Worm (Caenorhabditis elegans) whole organism, early embryonic: ENCODE results near the gene fbxc-53.
"Not testable (repeated sequence)": the region's sequence is repeated elsewhere in the genome, so short reads cannot be mapped to it uniquely, and the experiment has no call there.

ENCODE experiments used
- B0310.2 ChIP-seq: sonication (generic microtip); optimal IDR thresholded peaks from 2 replicates; lab custom pipeline; 2016; ENCODE audit warnings: mild to moderate bottlenecking, missing genetic modification characterization, missing compliant biosample characterization
- F13C5.2 ChIP-seq: sonication (generic microtip); optimal IDR thresholded peaks from 2 replicates; lab custom pipeline; 2017; ENCODE audit warnings: mild to moderate bottlenecking, missing genetic modification characterization, inconsistent platforms, missing compliant biosample characterization
- aly-1 ChIP-seq: sonication (generic microtip); optimal IDR thresholded peaks from 2 replicates; lab custom pipeline; 2016; ENCODE audit warnings: missing genetic modification characterization, missing compliant biosample characterization
- ama-1 ChIP-seq: fragments of 150-350 bp; optimal IDR thresholded peaks from 2 replicates; lab custom pipeline; 2014
- ceh-13 ChIP-seq: fragments of 200-800 bp; sonication (Bioruptor generic); optimal IDR thresholded peaks from 2 replicates; lab custom pipeline; 2018; ENCODE audit warnings: mild to moderate bottlenecking, missing genetic modification characterization, missing compliant biosample characterization
- ceh-36 ChIP-seq: sonication (generic microtip); optimal IDR thresholded peaks from 2 replicates; lab custom pipeline; 2016; ENCODE audit warnings: missing genetic modification characterization, inconsistent platforms, missing compliant biosample characterization
- hnd-1 ChIP-seq: sonication (generic microtip); optimal IDR thresholded peaks from 2 replicates; lab custom pipeline; 2016; ENCODE audit warnings: missing genetic modification characterization, missing compliant biosample characterization
- scrt-1 ChIP-seq: fragments of 200-800 bp; sonication (Bioruptor generic); IDR thresholded peaks from 2 replicates; pipeline ENCODE4 v1.3.6; 2022; ENCODE audit warnings: missing genetic modification characterization, missing compliant biosample characterization
- sea-1 ChIP-seq: fragments of 200-800 bp; sonication (Bioruptor generic); conservative IDR thresholded peaks from 2 replicates; pipeline ENCODE4 v1.3.6; 2022; ENCODE audit warnings: missing genetic modification characterization, missing compliant biosample characterization
- tbx-11 ChIP-seq: fragments of 200-800 bp; sonication (Bioruptor generic); IDR thresholded peaks from 2 replicates; pipeline ENCODE4 v1.3.6; 2022; ENCODE audit warnings: missing genetic modification characterization, missing compliant biosample characterization
- tbx-37 ChIP-seq: fragments of 200-800 bp; sonication (Bioruptor generic); conservative IDR thresholded peaks from 2 replicates; pipeline ENCODE4 v1.3.6; 2022; ENCODE audit warnings: missing genetic modification reagents, missing genetic modification characterization, missing compliant biosample characterization
- tra-4 ChIP-seq: sonication (generic microtip); optimal IDR thresholded peaks from 2 replicates; lab custom pipeline; 2017; ENCODE audit warnings: missing genetic modification characterization, missing compliant biosample characterization

Gene fbxc-53

DNA sequence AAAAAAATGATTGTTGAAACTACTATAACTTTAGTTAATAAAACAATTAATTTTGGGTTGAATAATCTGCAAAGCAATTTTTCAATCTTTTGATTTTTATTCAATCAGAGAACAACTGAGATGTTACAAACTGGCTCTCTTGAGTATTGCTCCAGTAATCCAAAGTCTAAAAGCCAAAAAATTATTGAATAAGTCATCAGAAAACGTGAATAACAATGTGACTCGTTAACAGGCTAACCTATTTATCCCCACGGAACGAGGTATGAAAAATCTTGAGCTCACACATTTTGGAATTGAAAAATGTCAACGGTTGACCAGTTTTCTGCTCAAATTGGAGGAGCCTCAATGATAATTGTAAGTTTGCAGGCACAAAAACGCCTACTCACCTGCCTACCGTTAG, 46.4 kb downstream of the fbxc-53 start, which contains the start of gene srx-111:
srx-111 (plus strand) TSS at position 301 of the 400 bp plus-strand sequence.
- no peak for TF ChIP-seq tra-4 (tag; lab: Kevin White, UChicago)

DNA sequence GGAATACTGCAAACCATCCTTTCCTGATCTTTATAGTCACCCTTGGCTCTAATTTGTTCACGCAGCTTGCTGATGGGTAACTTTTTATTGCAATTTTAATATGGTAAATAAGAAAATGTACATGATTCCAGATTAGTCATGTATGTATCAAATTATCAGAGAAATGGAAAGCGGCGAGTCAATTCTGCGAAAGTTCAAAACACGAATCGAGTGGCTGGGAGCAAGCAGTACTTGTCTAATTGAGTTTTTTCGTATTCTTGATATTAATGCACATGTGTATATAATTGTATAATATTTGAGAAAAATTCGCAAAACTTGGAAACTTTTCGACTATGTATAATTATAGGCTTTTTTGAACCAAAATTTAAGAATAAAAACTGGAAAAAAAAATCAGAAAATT, 47.9 kb downstream of the fbxc-53 start, which contains the start of gene T24E12.12:
T24E12.12 (plus strand) TSS at position 281 of the 400 bp plus-strand sequence.
- TF ChIP-seq tbx-11 (GFP tag; lab: Robert Waterston, UW) (no peak), hnd-1 (tag; lab: Kevin White, UChicago) (no peak), ama-1 (lab: Kevin White, UChicago) (no peak), F13C5.2 (tag; lab: Kevin White, UChicago) (no peak), ceh-13 (no peak), aly-1 (tag; lab: Kevin White, UChicago) (no peak), tra-4 (tag; lab: Kevin White, UChicago) (no peak), ceh-36 (tag; lab: Kevin White, UChicago) (no peak), tbx-37 (GFP tag; lab: Robert Waterston, UW) (no peak), sea-1 (GFP tag; lab: Robert Waterston, UW) (no peak), B0310.2 (tag; lab: Kevin White, UChicago) (no peak)

DNA sequence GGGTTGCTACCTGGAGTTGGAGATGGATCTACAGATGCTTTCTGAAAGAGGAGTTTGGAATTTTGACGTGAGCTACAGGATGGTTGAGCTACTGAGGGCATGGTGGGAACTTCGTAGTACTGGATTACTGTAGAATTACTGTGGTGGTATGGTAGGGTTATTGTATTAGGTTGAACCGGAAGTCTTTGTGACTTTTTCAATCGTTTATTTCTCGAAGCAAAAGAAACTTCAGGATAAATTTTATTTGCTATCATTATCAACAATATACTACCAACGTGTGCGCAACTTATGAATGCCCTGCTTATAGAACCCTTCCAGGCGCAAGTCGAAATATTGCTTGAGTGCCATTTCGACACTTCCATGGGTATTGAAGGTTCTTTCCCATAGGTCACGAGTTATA, 50.5 kb downstream of the fbxc-53 start, which contains the start of gene T24E12.6:
T24E12.6 (minus strand) TSS at position 101 of the 400 bp plus-strand sequence.
- not testable (repeated sequence) for TF ChIP-seq tbx-37 (GFP tag; lab: Robert Waterston, UW); scrt-1 (GFP tag; lab: Robert Waterston, UW); F13C5.2 (tag; lab: Kevin White, UChicago)
